Worm (Caenorhabditis elegans): ENCODE results near the gene F56F11.2.
A peak's percentile ranks its signal among the peaks of the same experiment; 100 is the strongest.

F56F11.2 gene

DNA sequence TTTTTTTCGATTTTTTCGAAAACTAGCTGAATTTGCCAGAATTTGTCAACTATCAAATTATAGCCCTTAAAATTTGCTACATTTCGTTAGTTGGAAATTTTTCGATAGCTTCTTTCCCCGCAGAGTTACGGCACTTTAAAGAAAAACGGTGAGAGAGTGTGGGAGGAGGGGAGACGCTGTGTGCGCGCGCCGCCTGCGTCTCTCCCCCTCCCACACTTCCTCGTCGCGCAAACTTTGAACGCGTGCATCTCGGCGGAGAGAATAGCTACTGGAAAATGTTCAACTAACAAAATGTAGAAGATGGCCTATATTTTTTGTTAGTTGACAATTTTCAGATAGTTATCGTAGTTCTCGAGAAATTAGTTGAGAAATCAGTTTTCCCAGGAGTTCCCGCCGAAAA lies 15.5 kb upstream of the F56F11.2 start:
- no peak for TF ChIP-seq dmd-4 (tag; optimal IDR thresholded peaks at IDR 0.05)
- no peak for TF ChIP-seq gmeb-1 (tag; optimal IDR thresholded peaks at IDR 0.05)
- no peak for TF ChIP-seq zag-1 (tag; optimal IDR thresholded peaks at IDR 0.05)
- no peak for TF ChIP-seq nhr-6 (tag; optimal IDR thresholded peaks at IDR 0.05)
- TF ChIP-seq snpc-4 (tag; optimal IDR thresholded peaks at IDR 0.05) = no peak
- TF ChIP-seq ztf-11 (tag; optimal IDR thresholded peaks at IDR 0.05) = no peak
- no peak for TF ChIP-seq ceh-16 (tag; optimal IDR thresholded peaks at IDR 0.05)
- TF ChIP-seq sma-3 (GFP tag; optimal IDR thresholded peaks at IDR 0.05) = no peak
- no peak for TF ChIP-seq unc-55 (GFP tag; optimal IDR thresholded peaks at IDR 0.05)
- no peak for TF ChIP-seq nhr-12 (tag; optimal IDR thresholded peaks at IDR 0.05)
- TF ChIP-seq unc-62 (GFP tag; optimal IDR thresholded peaks at IDR 0.05) = no peak
- TF ChIP-seq lin-11 (tag; optimal IDR thresholded peaks at IDR 0.05) = no peak
- TF ChIP-seq nhr-23 (tag; optimal IDR thresholded peaks at IDR 0.05) = no peak

DNA sequence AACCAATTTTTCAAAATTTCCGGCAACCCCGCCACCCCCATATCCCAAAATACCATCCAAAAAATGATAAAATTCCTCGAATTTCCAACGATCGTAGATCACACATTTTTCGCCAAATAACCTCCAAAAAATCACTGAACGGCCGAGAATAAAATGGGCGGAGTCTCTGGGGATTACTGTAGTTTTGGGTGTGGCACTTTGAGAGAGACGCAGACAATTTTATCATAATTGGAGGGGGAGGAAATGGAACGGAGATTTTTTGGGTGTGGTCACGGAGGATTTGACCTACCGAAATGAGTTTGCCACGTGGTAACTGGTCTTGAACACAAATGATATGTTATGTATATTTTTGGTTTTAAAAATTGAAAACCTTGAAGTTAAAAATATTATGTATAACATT lies 13.7 kb upstream of the F56F11.2 start:
- TF ChIP-seq sma-9 (GFP tag; optimal IDR thresholded peaks at IDR 0.05) (peak; percentile 38), sma-9 (tag; optimal IDR thresholded peaks at IDR 0.05) (no peak), snpc-4 (tag; optimal IDR thresholded peaks at IDR 0.05) (no peak), F13H6.1 (tag; optimal IDR thresholded peaks at IDR 0.05) (no peak), crh-2 (tag; optimal IDR thresholded peaks at IDR 0.05) (no peak), nhr-129 (tag; optimal IDR thresholded peaks at IDR 0.05) (no peak), sma-3 (GFP tag; optimal IDR thresholded peaks at IDR 0.05) (peak; percentile 32), nhr-11 (tag; optimal IDR thresholded peaks at IDR 0.05) (no peak), lsy-2 (tag; optimal IDR thresholded peaks at IDR 0.05) (peak in 1 of 2 experiments; percentile 24)

DNA sequence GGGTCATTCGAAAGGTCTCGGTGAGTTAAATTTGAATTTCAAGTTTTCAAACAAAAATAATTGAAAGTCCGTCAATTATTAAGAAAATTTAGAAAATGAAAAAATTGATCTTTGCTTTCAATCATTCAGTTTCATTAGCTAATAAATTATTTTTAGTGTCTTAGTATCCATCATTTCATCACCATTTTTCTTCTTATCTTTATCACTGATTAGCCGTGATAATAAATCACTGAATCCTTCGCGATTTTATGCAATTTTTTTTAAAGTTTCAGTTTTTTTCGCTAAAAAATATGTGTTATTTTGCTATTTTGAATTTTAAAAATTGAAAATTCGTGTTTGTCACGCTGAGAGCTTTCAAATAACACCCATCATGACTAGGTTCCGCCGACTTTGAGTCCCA lies 13.1 kb upstream of the F56F11.2 start:
- TF ChIP-seq lin-13 (GFP tag; optimal IDR thresholded peaks at IDR 0.05) (no peak), snpc-4 (tag; optimal IDR thresholded peaks at IDR 0.05) (no peak)

DNA sequence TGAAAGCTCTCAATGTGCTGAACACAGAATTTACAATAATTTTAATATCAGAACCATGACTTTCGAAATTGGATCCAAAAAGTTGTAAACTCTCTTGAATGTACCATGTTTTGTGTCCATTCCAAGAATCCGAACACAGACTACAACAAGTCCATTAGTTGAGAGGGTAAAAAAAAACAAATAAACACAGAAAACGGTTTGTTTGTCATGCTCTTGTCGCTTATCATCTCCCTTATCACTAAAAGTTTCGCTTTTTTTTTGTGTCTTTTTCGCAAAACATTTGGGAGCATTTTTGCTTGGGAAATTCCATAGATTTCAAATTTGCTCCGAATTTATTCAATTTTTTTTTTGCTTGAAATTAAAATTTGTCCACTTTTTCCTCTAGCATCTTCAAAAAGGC lies 12.6 kb upstream of the F56F11.2 start:
- TF ChIP-seq nhr-11 (tag; optimal IDR thresholded peaks at IDR 0.05) = no peak
- no peak for TF ChIP-seq zag-1 (tag; optimal IDR thresholded peaks at IDR 0.05)
- TF ChIP-seq unc-55 (GFP tag; optimal IDR thresholded peaks at IDR 0.05) = no peak
- TF ChIP-seq egl-27 (tag; optimal IDR thresholded peaks at IDR 0.05) = no peak
- no peak for TF ChIP-seq lin-13 (GFP tag; optimal IDR thresholded peaks at IDR 0.05)
- peak; percentile 60 for TF ChIP-seq fos-1 (tag; optimal IDR thresholded peaks at IDR 0.05)
- no peak for TF ChIP-seq lin-11 (tag; optimal IDR thresholded peaks at IDR 0.05)
- TF ChIP-seq Y55F3AM.14 (GFP tag; optimal IDR thresholded peaks at IDR 0.05) = no peak
- no peak for TF ChIP-seq elt-3 (tag; optimal IDR thresholded peaks at IDR 0.05)
- TF ChIP-seq nhr-77 (tag; optimal IDR thresholded peaks at IDR 0.05) = no peak
- no peak for TF ChIP-seq C34F6.9 (tag; optimal IDR thresholded peaks at IDR 0.05)
- no peak for TF ChIP-seq nhr-21 (tag; optimal IDR thresholded peaks at IDR 0.05)
- no peak for TF ChIP-seq sma-3 (GFP tag; optimal IDR thresholded peaks at IDR 0.05)
- TF ChIP-seq lin-39 (tag; optimal IDR thresholded peaks at IDR 0.05) = no peak
- no peak for TF ChIP-seq lsy-2 (tag; optimal IDR thresholded peaks at IDR 0.05)
- TF ChIP-seq mbf-1 (tag; optimal IDR thresholded peaks at IDR 0.05) = no peak
- no peak for TF ChIP-seq ztf-1 (GFP tag; conservative IDR thresholded peaks at IDR 0.05)
- TF ChIP-seq ceh-82 (tag; optimal IDR thresholded peaks at IDR 0.05) = no peak
- TF ChIP-seq F13H6.1 (tag; optimal IDR thresholded peaks at IDR 0.05) = peak; percentile 24
- TF ChIP-seq ztf-4 (tag; optimal IDR thresholded peaks at IDR 0.05) = no peak
- TF ChIP-seq skn-1 (tag; optimal IDR thresholded peaks at IDR 0.05) = peak; percentile 53
- TF ChIP-seq nhr-129 (tag; optimal IDR thresholded peaks at IDR 0.05) = no peak
- TF ChIP-seq crh-2 (tag; optimal IDR thresholded peaks at IDR 0.05) = peak; percentile 13
- TF ChIP-seq nhr-23 (tag; optimal IDR thresholded peaks at IDR 0.05) = no peak
- TF ChIP-seq unc-62 (GFP tag; optimal IDR thresholded peaks at IDR 0.05) = no peak
- TF ChIP-seq sma-9 (GFP tag; optimal IDR thresholded peaks at IDR 0.05) = peak; percentile 63
- no peak for TF ChIP-seq sma-9 (tag; optimal IDR thresholded peaks at IDR 0.05)
- no peak for TF ChIP-seq nhr-237 (tag; optimal IDR thresholded peaks at IDR 0.05)
- TF ChIP-seq unc-39 (tag; optimal IDR thresholded peaks at IDR 0.05) = no peak
- no peak for TF ChIP-seq mdl-1 (tag; optimal IDR thresholded peaks at IDR 0.05)
- TF ChIP-seq gmeb-1 (tag; optimal IDR thresholded peaks at IDR 0.05) = no peak
- TF ChIP-seq sem-4 (tag; optimal IDR thresholded peaks at IDR 0.05) = no peak
- TF ChIP-seq ZK546.5 (tag; optimal IDR thresholded peaks at IDR 0.05) = no peak
- no peak for TF ChIP-seq nhr-12 (tag; optimal IDR thresholded peaks at IDR 0.05)
- no peak for TF ChIP-seq alr-1 (tag; optimal IDR thresholded peaks at IDR 0.05)

All from whole organism, L2 larva.